Worm (Caenorhabditis elegans) whole organism, early embryonic: ENCODE data around the gene ucr-1.

Experiments used
- B0310.2 ChIP-seq: sonication (generic microtip); optimal IDR thresholded peaks from 2 replicates; lab custom pipeline; 2016; ENCODE audit warnings: mild to moderate bottlenecking, missing genetic modification characterization, missing compliant biosample characterization
- F13C5.2 ChIP-seq: sonication (generic microtip); optimal IDR thresholded peaks from 2 replicates; lab custom pipeline; 2017; ENCODE audit warnings: mild to moderate bottlenecking, missing genetic modification characterization, inconsistent platforms, missing compliant biosample characterization
- aly-1 ChIP-seq: sonication (generic microtip); optimal IDR thresholded peaks from 2 replicates; lab custom pipeline; 2016; ENCODE audit warnings: missing genetic modification characterization, missing compliant biosample characterization
- ama-1 ChIP-seq: fragments of 150-350 bp; optimal IDR thresholded peaks from 2 replicates; lab custom pipeline; 2014
- ceh-13 ChIP-seq: fragments of 200-800 bp; sonication (Bioruptor generic); optimal IDR thresholded peaks from 2 replicates; lab custom pipeline; 2018; ENCODE audit warnings: mild to moderate bottlenecking, missing genetic modification characterization, missing compliant biosample characterization
- ceh-36 ChIP-seq: sonication (generic microtip); optimal IDR thresholded peaks from 2 replicates; lab custom pipeline; 2016; ENCODE audit warnings: missing genetic modification characterization, inconsistent platforms, missing compliant biosample characterization
- ets-7 ChIP-seq: sonication (generic microtip); optimal IDR thresholded peaks from 2 replicates; lab custom pipeline; 2016; ENCODE audit warnings: missing genotype, missing genetic modification characterization, missing compliant biosample characterization
- flt-1 ChIP-seq: fragments of 200-800 bp; sonication (Bioruptor generic); IDR thresholded peaks from 2 replicates; pipeline ENCODE4 v1.3.6; 2022; ENCODE audit warnings: missing genetic modification characterization, missing compliant biosample characterization
- hmbx-1 ChIP-seq: sonication (generic microtip); optimal IDR thresholded peaks from 2 replicates; lab custom pipeline; 2016; ENCODE audit warnings: mild to moderate bottlenecking, missing genetic modification characterization, missing compliant biosample characterization
- hmg-4 ChIP-seq: fragments of 200-800 bp; sonication (Bioruptor generic); optimal IDR thresholded peaks from 2 replicates; lab custom pipeline; 2018; ENCODE audit warnings: mild to moderate bottlenecking, missing genetic modification characterization, missing compliant biosample characterization
- hnd-1 ChIP-seq: sonication (generic microtip); optimal IDR thresholded peaks from 2 replicates; lab custom pipeline; 2016; ENCODE audit warnings: missing genetic modification characterization, missing compliant biosample characterization
- pes-1 ChIP-seq: fragments of 200-800 bp; sonication (Bioruptor generic); IDR thresholded peaks from 2 replicates; pipeline ENCODE4 v1.3.6; 2022; ENCODE audit warnings: missing genetic modification reagents, missing genetic modification characterization, missing compliant biosample characterization
- scrt-1 ChIP-seq: fragments of 200-800 bp; sonication (Bioruptor generic); IDR thresholded peaks from 2 replicates; pipeline ENCODE4 v1.3.6; 2022; ENCODE audit warnings: missing genetic modification characterization, missing compliant biosample characterization
- sea-1 ChIP-seq: fragments of 200-800 bp; sonication (Bioruptor generic); conservative IDR thresholded peaks from 2 replicates; pipeline ENCODE4 v1.3.6; 2022; ENCODE audit warnings: missing genetic modification characterization, missing compliant biosample characterization
- tbx-11 ChIP-seq: fragments of 200-800 bp; sonication (Bioruptor generic); IDR thresholded peaks from 2 replicates; pipeline ENCODE4 v1.3.6; 2022; ENCODE audit warnings: missing genetic modification characterization, missing compliant biosample characterization
- tbx-37 ChIP-seq: fragments of 200-800 bp; sonication (Bioruptor generic); conservative IDR thresholded peaks from 2 replicates; pipeline ENCODE4 v1.3.6; 2022; ENCODE audit warnings: missing genetic modification reagents, missing genetic modification characterization, missing compliant biosample characterization
- tra-4 ChIP-seq: sonication (generic microtip); optimal IDR thresholded peaks from 2 replicates; lab custom pipeline; 2017; ENCODE audit warnings: missing genetic modification characterization, missing compliant biosample characterization

Gene ucr-1

ce11 chrIII:5582766-5583165 is 9.2 kb upstream of the ucr-1 start, which contains the start of the genes F56D2.8 and uev-2:
TSS of gene F56D2.8 (minus strand) at chrIII:5582866.
TSS of gene uev-2 (plus strand) at chrIII:5583125.
- TF ChIP-seq ceh-36 (tag; lab: Kevin White, UChicago) (no peak), hnd-1 (tag; lab: Kevin White, UChicago) (no peak), ceh-13 (GFP tag; lab: Kevin White, UChicago) (no peak), B0310.2 (tag; lab: Kevin White, UChicago) (no peak), tbx-37 (GFP tag; lab: Robert Waterston, UW) (no peak), scrt-1 (GFP tag; lab: Robert Waterston, UW) (no peak), tra-4 (tag; lab: Kevin White, UChicago) (no peak), hmg-4 (GFP tag; lab: Kevin White, UChicago) (no peak), tbx-11 (no peak), sea-1 (GFP tag; lab: Robert Waterston, UW) (no peak)

- TF ChIP-seq F13C5.2 (tag; lab: Kevin White, UChicago): no peak
- no peak for TF ChIP-seq aly-1
- TF ChIP-seq tra-4 (tag; lab: Kevin White, UChicago): no peak
- TF ChIP-seq scrt-1 (GFP tag; lab: Robert Waterston, UW): no peak
- TF ChIP-seq pes-1 (GFP tag; lab: Robert Waterston, UW): no peak
- TF ChIP-seq tbx-37 (GFP tag; lab: Robert Waterston, UW): no peak
- no peak for TF ChIP-seq hmg-4 (GFP tag; lab: Kevin White, UChicago)
- no peak for TF ChIP-seq sea-1 (GFP tag; lab: Robert Waterston, UW)
- TF ChIP-seq tbx-11: no peak
- TF ChIP-seq flt-1 (GFP tag; lab: Robert Waterston, UW): no peak
- no peak for TF ChIP-seq hmbx-1 (tag; lab: Kevin White, UChicago)
Observed at ce11 chrIII:5584647-5585046, 7.3 kb upstream of the ucr-1 start, which contains the start of gene F56D2.3. TSS of gene F56D2.3 (plus strand) at chrIII:5584947.

ce11 chrIII:5585711-5586110 is 6.2 kb upstream of the ucr-1 start:
- TF ChIP-seq tra-4 (tag; lab: Kevin White, UChicago) (no peak), tbx-11 (no peak), ceh-36 (tag; lab: Kevin White, UChicago) (no peak)

- TF ChIP-seq hnd-1 (tag; lab: Kevin White, UChicago) (no peak), tbx-37 (GFP tag; lab: Robert Waterston, UW) (no peak), flt-1 (GFP tag; lab: Robert Waterston, UW) (no peak), ama-1 (lab: Kevin White, UChicago) (no peak), hmg-4 (GFP tag; lab: Kevin White, UChicago) (no peak), hmbx-1 (tag; lab: Kevin White, UChicago) (no peak), scrt-1 (GFP tag; lab: Robert Waterston, UW) (no peak), B0310.2 (tag; lab: Kevin White, UChicago) (no peak), ets-7 (tag; lab: Kevin White, UChicago) (no peak), tra-4 (tag; lab: Kevin White, UChicago) (no peak), F13C5.2 (tag; lab: Kevin White, UChicago) (no peak), aly-1 (no peak), pes-1 (GFP tag; lab: Robert Waterston, UW) (no peak), ceh-36 (tag; lab: Kevin White, UChicago) (no peak), sea-1 (GFP tag; lab: Robert Waterston, UW) (no peak), ceh-13 (GFP tag; lab: Kevin White, UChicago) (no peak), tbx-11 (no peak)
Observed at ce11 chrIII:5586925-5587324, 5.0 kb upstream of the ucr-1 start, which contains the start of gene F56D2.2. TSS of gene F56D2.2 (plus strand) at chrIII:5587263.

ce11 chrIII:5588746-5589145 is 3.2 kb upstream of the ucr-1 start:
- TF ChIP-seq B0310.2 (tag; lab: Kevin White, UChicago) (no peak), ceh-36 (tag; lab: Kevin White, UChicago) (no peak), F13C5.2 (tag; lab: Kevin White, UChicago) (no peak), aly-1 (no peak), ets-7 (tag; lab: Kevin White, UChicago) (no peak), tra-4 (tag; lab: Kevin White, UChicago) (no peak), hnd-1 (tag; lab: Kevin White, UChicago) (no peak), ama-1 (lab: Kevin White, UChicago) (no peak), sea-1 (GFP tag; lab: Robert Waterston, UW) (no peak), pes-1 (GFP tag; lab: Robert Waterston, UW) (no peak), ceh-13 (GFP tag; lab: Kevin White, UChicago) (no peak), hmg-4 (GFP tag; lab: Kevin White, UChicago) (no peak)

- no peak for TF ChIP-seq ceh-36 (tag; lab: Kevin White, UChicago)
- TF ChIP-seq F13C5.2 (tag; lab: Kevin White, UChicago): no peak
- no peak for TF ChIP-seq ama-1 (lab: Kevin White, UChicago)
- no peak for TF ChIP-seq hnd-1 (tag; lab: Kevin White, UChicago)
- no peak for TF ChIP-seq flt-1 (GFP tag; lab: Robert Waterston, UW)
- no peak for TF ChIP-seq B0310.2 (tag; lab: Kevin White, UChicago)
- TF ChIP-seq tra-4 (tag; lab: Kevin White, UChicago): no peak
- TF ChIP-seq scrt-1 (GFP tag; lab: Robert Waterston, UW): no peak
- TF ChIP-seq sea-1 (GFP tag; lab: Robert Waterston, UW): no peak
- TF ChIP-seq hmbx-1 (tag; lab: Kevin White, UChicago): no peak
- no peak for TF ChIP-seq ceh-13 (GFP tag; lab: Kevin White, UChicago)
- no peak for TF ChIP-seq tbx-11
- TF ChIP-seq aly-1: no peak
- no peak for TF ChIP-seq ets-7 (tag; lab: Kevin White, UChicago)
- TF ChIP-seq tbx-37 (GFP tag; lab: Robert Waterston, UW): no peak
- TF ChIP-seq pes-1 (GFP tag; lab: Robert Waterston, UW): no peak
Observed at ce11 chrIII:5594350-5594749, 2.4 kb downstream of the ucr-1 start.

- no peak for TF ChIP-seq flt-1 (GFP tag; lab: Robert Waterston, UW)
- TF ChIP-seq hnd-1 (tag; lab: Kevin White, UChicago): no peak
- no peak for TF ChIP-seq scrt-1 (GFP tag; lab: Robert Waterston, UW)
- TF ChIP-seq ceh-13 (GFP tag; lab: Kevin White, UChicago): no peak
- TF ChIP-seq ama-1 (lab: Kevin White, UChicago): no peak
- TF ChIP-seq sea-1 (GFP tag; lab: Robert Waterston, UW): no peak
- TF ChIP-seq tra-4 (tag; lab: Kevin White, UChicago): no peak
- no peak for TF ChIP-seq pes-1 (GFP tag; lab: Robert Waterston, UW)
- TF ChIP-seq hmg-4 (GFP tag; lab: Kevin White, UChicago): no peak
- TF ChIP-seq B0310.2 (tag; lab: Kevin White, UChicago): no peak
- no peak for TF ChIP-seq tbx-11
- no peak for TF ChIP-seq hmbx-1 (tag; lab: Kevin White, UChicago)
Observed at ce11 chrIII:5595445-5595844, 3.5 kb downstream of the ucr-1 start, which contains the start of gene ced-6. TSS of gene ced-6 (plus strand) at chrIII:5595771.
